Fruit fly (Drosophila melanogaster): Measurements from ENCODE around the gene CG42748.

The CG42748 gene

dm6 chr2L:22144127-22144526, 13.1 kb downstream of the CG42748 start:
- TF ChIP-seq CG9139 (GFP tag; optimal IDR thresholded peaks at IDR 0.05) (no peak), salr (GFP tag; optimal IDR thresholded peaks at IDR 0.05) (no peak), Sox15 (GFP tag; optimal IDR thresholded peaks at IDR 0.05) (no peak), CG3919 (GFP tag; optimal IDR thresholded peaks at IDR 0.05) (no peak), CG11902 (GFP tag; optimal IDR thresholded peaks at IDR 0.05) (no peak), Hr4 (GFP tag; optimal IDR thresholded peaks at IDR 0.05) (no peak), fkh (GFP tag; optimal IDR thresholded peaks at IDR 0.05) (peak; percentile 64), Blimp-1 (GFP tag; optimal IDR thresholded peaks at IDR 0.05) (no peak), Eip78C (GFP tag) (peak; percentile 49), net (GFP tag; optimal IDR thresholded peaks at IDR 0.05) (no peak)

- TF ChIP-seq CG10631 (GFP tag; optimal IDR thresholded peaks at IDR 0.05) (no peak), Hr4 (GFP tag; optimal IDR thresholded peaks at IDR 0.05) (no peak), Eip78C (GFP tag) (peak; percentile 2), CG4318 (GFP tag; optimal IDR thresholded peaks at IDR 0.05) (no peak), CG32006 (GFP tag; optimal IDR thresholded peaks at IDR 0.05) (no peak), CG6792 (GFP tag; optimal IDR thresholded peaks at IDR 0.05) (no peak), salr (GFP tag; optimal IDR thresholded peaks at IDR 0.05) (no peak), dac (GFP tag; optimal IDR thresholded peaks at IDR 0.05) (no peak), CG31627 (GFP tag; optimal IDR thresholded peaks at IDR 0.05) (no peak), Smox (GFP tag; optimal IDR thresholded peaks at IDR 0.05) (no peak), eg (GFP tag; IDR thresholded peaks at IDR 0.05) (no peak), CG6163 (GFP tag; IDR thresholded peaks at IDR 0.05) (no peak), CG11762 (GFP tag; optimal IDR thresholded peaks at IDR 0.05; ENCODE audit: insufficient read depth) (no peak), CG11294 (GFP tag; IDR thresholded peaks at IDR 0.05) (no peak), topi (GFP tag; optimal IDR thresholded peaks at IDR 0.05) (no peak), CG34406 (GFP tag; optimal IDR thresholded peaks at IDR 0.05) (no peak), CG3919 (GFP tag; optimal IDR thresholded peaks at IDR 0.05) (no peak), svp (GFP tag) (peak; percentile 60), lz (GFP tag; optimal IDR thresholded peaks at IDR 0.05) (no peak), CG8119 (GFP tag; IDR thresholded peaks at IDR 0.05) (no peak), Sox102F (GFP tag; optimal IDR thresholded peaks at IDR 0.05) (no peak), Met (GFP tag; optimal IDR thresholded peaks at IDR 0.05) (no peak), CG11902 (GFP tag; optimal IDR thresholded peaks at IDR 0.05) (no peak), CG8319 (GFP tag; optimal IDR thresholded peaks at IDR 0.05) (no peak), Hr39 (GFP tag; optimal IDR thresholded peaks at IDR 0.05) (no peak), CG6854 (GFP tag; optimal IDR thresholded peaks at IDR 0.05) (no peak), CG8632 (GFP tag; optimal IDR thresholded peaks at IDR 0.05) (no peak), pdm3 (GFP tag; optimal IDR thresholded peaks at IDR 0.05) (no peak), Ets21C (GFP tag; optimal IDR thresholded peaks at IDR 0.05) (no peak), CG3032 (tag; optimal IDR thresholded peaks at IDR 0.05) (no peak), ss (GFP tag; optimal IDR thresholded peaks at IDR 0.05) (no peak), dsx (GFP tag; optimal IDR thresholded peaks at IDR 0.05; ENCODE audit: poor library complexity, severe bottlenecking) (peak; percentile 10), CG9139 (GFP tag; optimal IDR thresholded peaks at IDR 0.05) (peak; percentile 14), Sox14 (GFP tag; optimal IDR thresholded peaks at IDR 0.05) (peak; percentile 21), cyc (GFP tag; optimal IDR thresholded peaks at IDR 0.05) (no peak), Blimp-1 (GFP tag; optimal IDR thresholded peaks at IDR 0.05) (no peak), Sox15 (GFP tag; optimal IDR thresholded peaks at IDR 0.05) (no peak)
These were observed 14.4 kb downstream of the CG42748 start for dm6 chr2L:22145269-22145917.

- TF ChIP-seq svp (GFP tag) (peak; percentile 74), CG6792 (GFP tag; optimal IDR thresholded peaks at IDR 0.05) (no peak)
These were observed 15.2 kb downstream of the CG42748 start for dm6 chr2L:22146247-22146646.
